Fruit fly (Drosophila melanogaster) Kc167 (cell line): Measurements from ENCODE around the gene frtz.

ENCODE experiments used
- Myc ChIP-seq: fragments of >200 bp; optimal IDR thresholded peaks from 2 replicates; lab custom pipeline; 2017; ENCODE audit warnings: missing external identifiers
- Sin3A ChIP-seq: fragments of >200 bp; optimal IDR thresholded peaks from 2 replicates; lab custom pipeline; 2018; ENCODE audit warnings: missing external identifiers
- h ChIP-seq: fragments of >200 bp; optimal IDR thresholded peaks from 3 replicates; lab custom pipeline; 2018; ENCODE audit warnings: missing external identifiers
- insv ChIP-seq: fragments of >200 bp; optimal IDR thresholded peaks from 3 replicates; lab custom pipeline; 2018; ENCODE audit warnings: missing external identifiers
- psq ChIP-seq: fragments of >200 bp; optimal IDR thresholded peaks from 2 replicates; lab custom pipeline; 2017; ENCODE audit warnings: missing external identifiers
- ttk ChIP-seq: sonication (Bioruptor generic); optimal IDR thresholded peaks from 2 replicates; lab custom pipeline; 2017; ENCODE audit warnings: missing external identifiers

frtz gene

dm6 chr2L:1715699-1716333 lies at the start of gene frtz:
TSS of gene frtz (minus strand) at chr2L:1715851.
- TF ChIP-seq Sin3A (lab: Kevin White, UChicago), result no peak

- no peak for TF ChIP-seq h (lab: Kevin White, UChicago)
- no peak for TF ChIP-seq psq (lab: Kevin White, UChicago)
- TF ChIP-seq insv (lab: Kevin White, UChicago), result no peak
- no peak for TF ChIP-seq ttk (lab: Kevin White, UChicago)
- TF ChIP-seq Myc (lab: Kevin White, UChicago), result no peak
- TF ChIP-seq Sin3A (lab: Kevin White, UChicago), result no peak
Measured at dm6 chr2L:1758853-1759252, 43.2 kb upstream of the frtz start, which contains the start of gene CG17650. TSS of gene CG17650 (minus strand) at chr2L:1759093.

- no peak for TF ChIP-seq psq (lab: Kevin White, UChicago)
- TF ChIP-seq h (lab: Kevin White, UChicago), result no peak
- TF ChIP-seq Myc (lab: Kevin White, UChicago), result no peak
- TF ChIP-seq ttk (lab: Kevin White, UChicago), result no peak
- no peak for TF ChIP-seq Sin3A (lab: Kevin White, UChicago)
- no peak for TF ChIP-seq insv (lab: Kevin White, UChicago)
Measured at dm6 chr2L:1756351-1756750, 40.7 kb upstream of the frtz start, which contains the start of gene Gr22f. TSS of gene Gr22f (minus strand) at chr2L:1756451.

- TF ChIP-seq insv (lab: Kevin White, UChicago) (no peak), psq (lab: Kevin White, UChicago) (no peak), ttk (lab: Kevin White, UChicago) (no peak), Myc (lab: Kevin White, UChicago) (no peak), Sin3A (lab: Kevin White, UChicago) (no peak), h (lab: Kevin White, UChicago) (no peak)
Measured at dm6 chr2L:1751953-1752352, 36.3 kb upstream of the frtz start, which contains the start of the genes CG17712 and CG17648. TSS of gene CG17712 (minus strand) at chr2L:1752122. TSS of gene CG17648 (plus strand) at chr2L:1752308.

dm6 chr2L:1748410-1748809 lies 32.8 kb upstream of the frtz start:
- TF ChIP-seq Sin3A (lab: Kevin White, UChicago), result no peak
- TF ChIP-seq Myc (lab: Kevin White, UChicago), result no peak
- no peak for TF ChIP-seq insv (lab: Kevin White, UChicago)

- TF ChIP-seq insv (lab: Kevin White, UChicago) (no peak), Sin3A (lab: Kevin White, UChicago) (no peak), ttk (lab: Kevin White, UChicago) (no peak), psq (lab: Kevin White, UChicago) (no peak), Myc (lab: Kevin White, UChicago) (no peak), h (lab: Kevin White, UChicago) (no peak)
Measured at dm6 chr2L:1743800-1744199, 28.1 kb upstream of the frtz start.

dm6 chr2L:1740095-1740494 lies 24.4 kb upstream of the frtz start:
- no peak for TF ChIP-seq h (lab: Kevin White, UChicago)
- no peak for TF ChIP-seq Myc (lab: Kevin White, UChicago)
- TF ChIP-seq ttk (lab: Kevin White, UChicago), result no peak
- no peak for TF ChIP-seq insv (lab: Kevin White, UChicago)
- no peak for TF ChIP-seq Sin3A (lab: Kevin White, UChicago)
- no peak for TF ChIP-seq psq (lab: Kevin White, UChicago)

dm6 chr2L:1738054-1738453 lies 22.4 kb upstream of the frtz start:
- TF ChIP-seq psq (lab: Kevin White, UChicago) (no peak), Myc (lab: Kevin White, UChicago) (no peak), insv (lab: Kevin White, UChicago) (no peak), Sin3A (lab: Kevin White, UChicago) (no peak)

- TF ChIP-seq Sin3A (lab: Kevin White, UChicago), result no peak
- no peak for TF ChIP-seq insv (lab: Kevin White, UChicago)
- no peak for TF ChIP-seq Myc (lab: Kevin White, UChicago)
- TF ChIP-seq ttk (lab: Kevin White, UChicago), result no peak
- no peak for TF ChIP-seq h (lab: Kevin White, UChicago)
- TF ChIP-seq psq (lab: Kevin White, UChicago), result no peak
Measured at dm6 chr2L:1737057-1737581, 21.5 kb upstream of the frtz start.

- no peak for TF ChIP-seq h (lab: Kevin White, UChicago)
- no peak for TF ChIP-seq insv (lab: Kevin White, UChicago)
- no peak for TF ChIP-seq Myc (lab: Kevin White, UChicago)
- TF ChIP-seq Sin3A (lab: Kevin White, UChicago), result no peak
- TF ChIP-seq psq (lab: Kevin White, UChicago), result no peak
- TF ChIP-seq ttk (lab: Kevin White, UChicago), result no peak
Measured at dm6 chr2L:1735133-1735532, 19.5 kb upstream of the frtz start.

dm6 chr2L:1733155-1733813 lies 17.6 kb upstream of the frtz start:
- no peak for TF ChIP-seq insv (lab: Kevin White, UChicago)

dm6 chr2L:1732189-1732588 lies 16.5 kb upstream of the frtz start, which contains the start of the genes CG17652 and CG17646:
TSS of gene CG17652 (minus strand) at chr2L:1732356.
TSS of gene CG17646 (plus strand) at chr2L:1732524.
- TF ChIP-seq ttk (lab: Kevin White, UChicago) (no peak), insv (lab: Kevin White, UChicago) (no peak)
